Fruit fly (Drosophila melanogaster): ENCODE results near the gene yl.

DNA sequence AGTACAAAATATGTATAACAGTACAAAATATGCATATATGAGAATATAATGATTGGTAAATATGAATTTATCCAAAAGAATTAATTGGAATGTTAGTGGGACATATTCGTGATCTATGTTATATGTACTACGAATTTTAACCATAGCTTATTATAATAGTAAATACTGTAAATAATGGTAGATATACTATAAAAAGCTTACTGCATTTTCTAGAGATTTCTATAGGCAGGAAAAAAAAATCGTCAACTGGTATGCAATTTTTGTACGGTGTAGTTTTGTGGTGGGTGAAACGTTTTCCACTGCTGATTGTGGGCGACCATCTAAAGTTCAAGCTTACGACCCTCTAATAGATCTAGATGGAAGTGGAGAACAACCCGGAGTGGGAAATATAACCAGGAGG is 23.8 kb downstream of the yl start:
- no peak for TF ChIP-seq Dfd (GFP tag; optimal IDR thresholded peaks at IDR 0.05)
- no peak for TF ChIP-seq br (GFP tag; optimal IDR thresholded peaks at IDR 0.05)
- TF ChIP-seq Hr78 (GFP tag; optimal IDR thresholded peaks at IDR 0.05): no peak
- TF ChIP-seq OdsH (GFP tag; optimal IDR thresholded peaks at IDR 0.05): no peak
- no peak for TF ChIP-seq h (GFP tag; optimal IDR thresholded peaks at IDR 0.05)
- no peak for TF ChIP-seq Abd-B (GFP tag; optimal IDR thresholded peaks at IDR 0.05)
- TF ChIP-seq fru (GFP tag; optimal IDR thresholded peaks at IDR 0.05): no peak

Measured in whole organism, wandering third instar larva.